Fruit fly (Drosophila melanogaster): ENCODE data around the gene Syx5.
A peak's percentile ranks its signal among the peaks of the same experiment; 100 is the strongest.

Syx5 gene

DNA sequence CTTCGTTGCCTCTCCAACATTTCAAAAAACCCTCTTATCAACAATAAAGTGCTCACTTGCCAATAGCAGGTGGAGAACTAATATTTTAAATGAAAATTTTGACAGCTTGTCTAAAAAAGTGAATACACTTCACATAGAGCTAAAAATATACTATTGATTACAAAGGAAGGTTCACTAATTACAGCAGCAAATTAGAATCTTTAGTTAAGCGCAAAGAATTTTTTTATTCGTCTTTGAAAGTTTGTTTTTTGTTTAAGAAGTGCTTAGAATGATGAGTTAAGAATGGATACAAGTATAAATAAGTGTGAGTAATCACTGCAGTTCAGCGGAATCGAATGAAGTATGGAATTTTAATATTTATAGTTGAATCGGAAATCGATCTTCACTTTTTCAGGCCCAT is 35.1 kb downstream of the Syx5 start, which contains the start of gene CG44405:
Gene CG44405 (minus strand): TSS at position 101 of the 400 bp plus-strand sequence.
- TF ChIP-seq bab1 (GFP tag; optimal IDR thresholded peaks at IDR 0.05) (no peak), CG7101 (tag; optimal IDR thresholded peaks at IDR 0.05) (no peak), kay (GFP tag; ENCODE audit: borderline replicate concordance) (no peak), toe (GFP tag; optimal IDR thresholded peaks at IDR 0.05) (no peak), CG12768 (GFP tag; optimal IDR thresholded peaks at IDR 0.05) (no peak), Crg-1 (GFP tag; optimal IDR thresholded peaks at IDR 0.05) (no peak), Mnt (GFP tag; optimal IDR thresholded peaks at IDR 0.05) (no peak), CG1620 (GFP tag; optimal IDR thresholded peaks at IDR 0.05) (no peak), ovo (GFP tag; optimal IDR thresholded peaks at IDR 0.05) (no peak), CG7045 (GFP tag; optimal IDR thresholded peaks at IDR 0.05) (no peak), cic (GFP tag; optimal IDR thresholded peaks at IDR 0.05) (no peak), pad (GFP tag; optimal IDR thresholded peaks at IDR 0.05) (no peak), tj (GFP tag; optimal IDR thresholded peaks at IDR 0.05) (no peak), CG14711 (tag; optimal IDR thresholded peaks at IDR 0.05) (no peak), CG5204 (GFP tag; optimal IDR thresholded peaks at IDR 0.05) (no peak), Hr96 (GFP tag; optimal IDR thresholded peaks at IDR 0.05) (no peak), cnc (optimal IDR thresholded peaks at IDR 0.05) (no peak), Clk (GFP tag; optimal IDR thresholded peaks at IDR 0.05) (no peak), CG11617 (GFP tag; optimal IDR thresholded peaks at IDR 0.05) (no peak), CG33017 (tag; optimal IDR thresholded peaks at IDR 0.05) (no peak)

DNA sequence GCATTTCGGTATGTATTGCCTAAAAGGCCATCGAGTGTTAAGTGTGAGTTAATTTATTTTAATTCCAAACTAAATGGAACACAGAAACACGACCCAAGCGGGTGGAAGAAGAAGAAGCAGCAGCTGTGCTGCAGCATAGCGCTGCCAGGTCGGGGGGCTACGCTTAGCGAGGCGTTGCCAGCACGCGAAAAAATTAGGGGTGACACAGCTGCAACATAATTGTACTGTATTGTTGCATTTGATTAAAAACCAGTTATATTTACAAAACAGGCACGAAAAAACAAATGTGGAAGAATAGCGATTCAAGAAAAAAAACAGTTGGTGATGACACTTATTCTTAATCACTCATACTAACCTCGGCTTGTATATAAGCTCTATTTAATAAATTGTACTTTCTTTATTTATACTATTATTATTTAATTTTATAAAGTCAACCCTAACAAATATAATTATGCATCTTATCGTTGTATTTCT is 43.1 kb downstream of the Syx5 start:
- TF ChIP-seq Clk (GFP tag; optimal IDR thresholded peaks at IDR 0.05), result no peak
- no peak for TF ChIP-seq cnc (optimal IDR thresholded peaks at IDR 0.05)
- TF ChIP-seq pad (GFP tag; optimal IDR thresholded peaks at IDR 0.05), result peak; percentile 53
- peak; percentile 45 for TF ChIP-seq Hr96 (GFP tag; optimal IDR thresholded peaks at IDR 0.05)
- peak; percentile 70 for TF ChIP-seq toe (GFP tag; optimal IDR thresholded peaks at IDR 0.05)
- TF ChIP-seq ovo (GFP tag; optimal IDR thresholded peaks at IDR 0.05), result peak; percentile 79
- TF ChIP-seq CG33017 (tag; optimal IDR thresholded peaks at IDR 0.05), result peak; percentile 67
- no peak for TF ChIP-seq tj (GFP tag; optimal IDR thresholded peaks at IDR 0.05)
- peak; percentile 71 for TF ChIP-seq CG7101 (tag; optimal IDR thresholded peaks at IDR 0.05)
- peak; percentile 42 for TF ChIP-seq Crg-1 (GFP tag; optimal IDR thresholded peaks at IDR 0.05)
- TF ChIP-seq CG5204 (GFP tag; optimal IDR thresholded peaks at IDR 0.05), result peak; percentile 19
- no peak for TF ChIP-seq Mnt (GFP tag; optimal IDR thresholded peaks at IDR 0.05)
- peak; percentile 50 for TF ChIP-seq CG7045 (GFP tag; optimal IDR thresholded peaks at IDR 0.05)
- TF ChIP-seq CG12768 (GFP tag; optimal IDR thresholded peaks at IDR 0.05), result peak; percentile 57
- TF ChIP-seq CG11617 (GFP tag; optimal IDR thresholded peaks at IDR 0.05), result peak; percentile 68
- TF ChIP-seq CG14711 (tag; optimal IDR thresholded peaks at IDR 0.05), result peak; percentile 38
- no peak for TF ChIP-seq cic (GFP tag; optimal IDR thresholded peaks at IDR 0.05)
- TF ChIP-seq kay (GFP tag; ENCODE audit: borderline replicate concordance), result no peak
- TF ChIP-seq bab1 (GFP tag; optimal IDR thresholded peaks at IDR 0.05), result peak; percentile 67
- TF ChIP-seq CG1620 (GFP tag; optimal IDR thresholded peaks at IDR 0.05), result peak; percentile 75

DNA sequence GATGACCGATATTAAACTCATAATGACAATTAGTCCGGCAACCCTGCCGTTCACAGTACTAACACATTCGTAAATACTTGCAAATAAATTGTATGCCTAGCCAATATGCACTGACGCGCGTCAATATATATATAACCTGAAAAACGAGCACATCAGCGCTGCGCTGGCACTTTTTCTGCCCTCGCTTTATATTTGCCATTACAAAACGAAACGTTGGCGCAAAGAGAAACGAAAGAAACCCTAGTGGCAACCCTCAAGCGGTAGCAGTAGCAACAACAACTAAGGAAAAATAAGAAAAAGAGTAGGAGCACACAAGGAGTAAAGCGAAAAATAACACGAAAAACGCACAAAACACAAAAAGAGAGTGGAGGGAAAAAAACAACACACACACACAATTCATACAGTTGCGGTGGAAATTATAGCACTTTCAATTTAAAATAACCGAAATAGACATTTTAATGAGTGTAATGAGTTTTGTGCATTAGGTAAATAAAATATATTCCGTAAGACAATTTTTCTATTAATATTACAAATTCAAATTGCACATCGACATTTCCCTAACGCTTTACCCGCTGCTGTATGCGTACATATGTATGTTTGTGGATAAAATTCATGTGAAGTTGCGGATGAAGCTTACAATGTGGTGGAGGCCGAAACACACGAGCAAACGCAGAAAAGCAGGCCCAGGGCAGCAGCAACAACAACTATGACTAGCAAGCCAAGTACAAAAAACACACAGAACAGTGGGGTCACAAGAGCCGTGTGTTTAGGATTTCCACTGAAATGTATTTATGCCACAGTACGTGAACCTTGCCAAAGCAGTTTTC is 43.8 kb downstream of the Syx5 start:
- TF ChIP-seq CG11617 (GFP tag; optimal IDR thresholded peaks at IDR 0.05) (peak; percentile 95), Clk (GFP tag; optimal IDR thresholded peaks at IDR 0.05) (peak; percentile 91), Mnt (GFP tag; optimal IDR thresholded peaks at IDR 0.05) (peak; percentile 85), CG1620 (GFP tag; optimal IDR thresholded peaks at IDR 0.05) (peak; percentile 90), pad (GFP tag; optimal IDR thresholded peaks at IDR 0.05) (peak; percentile 88), ovo (GFP tag; optimal IDR thresholded peaks at IDR 0.05) (peak; percentile 82), toe (GFP tag; optimal IDR thresholded peaks at IDR 0.05) (peak; percentile 86), CG5204 (GFP tag; optimal IDR thresholded peaks at IDR 0.05) (peak; percentile 94), tj (GFP tag; optimal IDR thresholded peaks at IDR 0.05) (peak; percentile 98), CG12768 (GFP tag; optimal IDR thresholded peaks at IDR 0.05) (peak; percentile 96), CG7045 (GFP tag; optimal IDR thresholded peaks at IDR 0.05) (peak; percentile 96), CG7101 (tag; optimal IDR thresholded peaks at IDR 0.05) (peak; percentile 97), kay (GFP tag; ENCODE audit: borderline replicate concordance) (peak; percentile 78), cic (GFP tag; optimal IDR thresholded peaks at IDR 0.05) (peak; percentile 72), cnc (optimal IDR thresholded peaks at IDR 0.05) (no peak), bab1 (GFP tag; optimal IDR thresholded peaks at IDR 0.05) (peak; percentile 99), Hr96 (GFP tag; optimal IDR thresholded peaks at IDR 0.05) (peak; percentile 91), CG33017 (tag; optimal IDR thresholded peaks at IDR 0.05) (peak; percentile 97), CG14711 (tag; optimal IDR thresholded peaks at IDR 0.05) (peak; percentile 93), Crg-1 (GFP tag; optimal IDR thresholded peaks at IDR 0.05) (peak; percentile 93)

DNA sequence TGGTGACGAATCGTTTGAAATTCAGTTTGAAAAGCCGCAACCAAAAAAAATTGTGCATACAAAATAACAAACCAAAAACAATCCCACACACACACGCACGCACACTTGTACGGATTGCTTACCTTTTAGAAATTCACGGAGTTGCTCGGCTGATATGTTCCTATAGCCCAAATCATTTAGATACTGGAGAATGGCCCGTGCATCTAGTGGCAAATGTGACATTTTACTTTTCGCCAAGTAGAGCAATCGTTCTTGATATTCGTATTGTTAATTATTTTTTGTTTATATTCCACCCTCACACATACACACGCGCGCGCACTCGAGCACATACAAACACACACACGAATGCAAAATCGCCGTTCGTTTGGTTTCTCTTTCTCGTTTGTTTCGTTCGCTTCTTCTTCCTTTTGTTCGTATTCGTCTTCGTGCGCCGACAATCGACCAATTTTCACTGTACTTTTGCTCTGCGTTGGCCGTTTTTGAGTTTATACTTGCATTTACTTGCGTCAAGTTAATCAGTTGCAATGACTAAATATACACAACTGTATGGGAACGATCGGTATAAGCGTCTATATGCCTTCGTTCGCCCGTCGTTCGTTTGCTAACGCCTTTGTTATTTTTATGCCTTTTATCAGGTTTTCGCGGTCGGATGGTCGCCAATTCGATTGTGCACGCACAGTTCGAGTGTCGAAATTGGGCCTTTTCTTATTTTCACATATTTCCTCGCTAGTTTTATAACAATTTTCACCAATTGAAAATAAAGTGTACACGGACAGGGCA is 44.8 kb downstream of the Syx5 start:
- TF ChIP-seq CG12768 (GFP tag; optimal IDR thresholded peaks at IDR 0.05), result no peak
- no peak for TF ChIP-seq kay (GFP tag; ENCODE audit: borderline replicate concordance)
- TF ChIP-seq cic (GFP tag; optimal IDR thresholded peaks at IDR 0.05), result peak; percentile 28
- no peak for TF ChIP-seq CG7101 (tag; optimal IDR thresholded peaks at IDR 0.05)
- no peak for TF ChIP-seq CG33017 (tag; optimal IDR thresholded peaks at IDR 0.05)
- no peak for TF ChIP-seq CG1620 (GFP tag; optimal IDR thresholded peaks at IDR 0.05)
- TF ChIP-seq Clk (GFP tag; optimal IDR thresholded peaks at IDR 0.05), result no peak
- no peak for TF ChIP-seq CG7045 (GFP tag; optimal IDR thresholded peaks at IDR 0.05)

All from whole organism, adult.